Fruit fly (Drosophila melanogaster): ENCODE results near the gene CG4598.

The CG4598 gene

dm6 chr2L:9912570-9913260 is 5.7 kb upstream of the CG4598 start, which contains the start of the genes Etl1 and Srp54 (continued):
- peak; percentile 4; the same call in 1 of the 3 replicates for TF ChIP-seq Opbp (GFP tag; IDR thresholded peaks at IDR 0.05; ENCODE audit: partially characterized antibody)
- TF ChIP-seq Elba2 (GFP tag; optimal IDR thresholded peaks at IDR 0.05): no peak
- TF ChIP-seq CG17829 (tag; optimal IDR thresholded peaks at IDR 0.05): no peak
- no peak for TF ChIP-seq Eip74EF (GFP tag; optimal IDR thresholded peaks at IDR 0.05)
- peak; percentile 56 for TF ChIP-seq CG30020 (tag; optimal IDR thresholded peaks at IDR 0.05)
- no peak for TF ChIP-seq CG6175 (GFP tag; IDR thresholded peaks at IDR 0.05)
- no peak for TF ChIP-seq CG6813 (GFP tag; optimal IDR thresholded peaks at IDR 0.05)
- no peak for TF ChIP-seq btn (GFP tag; optimal IDR thresholded peaks at IDR 0.05)
- no peak for TF ChIP-seq tna (GFP tag; IDR thresholded peaks at IDR 0.05; ENCODE audit: partially characterized antibody)
- TF ChIP-seq Poxn (GFP tag; IDR thresholded peaks at IDR 0.05): no peak
- TF ChIP-seq CG13296 (GFP tag; optimal IDR thresholded peaks at IDR 0.05): no peak
- TF ChIP-seq CG6765 (GFP tag; optimal IDR thresholded peaks at IDR 0.05): no peak
- no peak for TF ChIP-seq tx (GFP tag; optimal IDR thresholded peaks at IDR 0.05)
- TF ChIP-seq lmd (GFP tag; IDR thresholded peaks at IDR 0.05): no peak
- TF ChIP-seq pho (GFP tag; optimal IDR thresholded peaks at IDR 0.05): no peak
- TF ChIP-seq Dad (GFP tag; optimal IDR thresholded peaks at IDR 0.05): no peak
- peak; percentile 24 for TF ChIP-seq gem (tag; optimal IDR thresholded peaks at IDR 0.05)
- no peak for TF ChIP-seq pb (GFP tag; optimal IDR thresholded peaks at IDR 0.05)
- no peak for TF ChIP-seq CG9609 (GFP tag; optimal IDR thresholded peaks at IDR 0.05)
- peak; percentile 76 for TF ChIP-seq sens (GFP tag)
- TF ChIP-seq ara (GFP tag; IDR thresholded peaks at IDR 0.05): no peak
- TF ChIP-seq zen2 (GFP tag; IDR thresholded peaks at IDR 0.05; ENCODE audit: partially characterized antibody): no peak
- TF ChIP-seq CG8359 (GFP tag; optimal IDR thresholded peaks at IDR 0.05; ENCODE audit: borderline replicate concordance): no peak
- TF ChIP-seq CG6254 (GFP tag; optimal IDR thresholded peaks at IDR 0.05): no peak
- TF ChIP-seq Pdp1 (GFP tag; optimal IDR thresholded peaks at IDR 0.05): peak in 1 of 2 experiments; percentile 37
- no peak for TF ChIP-seq CG7372 (GFP tag; IDR thresholded peaks at IDR 0.05)
- TF ChIP-seq zf30C (GFP tag; optimal IDR thresholded peaks at IDR 0.05): no peak
- TF ChIP-seq fd64A (GFP tag; optimal IDR thresholded peaks at IDR 0.05): no peak
- TF ChIP-seq dm (GFP tag; optimal IDR thresholded peaks at IDR 0.05): no peak
- no peak for TF ChIP-seq CG16863 (GFP tag; optimal IDR thresholded peaks at IDR 0.05)
- no peak for TF ChIP-seq CG31388 (GFP tag; optimal IDR thresholded peaks at IDR 0.05)
- TF ChIP-seq Sry-β (GFP tag; optimal IDR thresholded peaks at IDR 0.05): no peak
- TF ChIP-seq corto (GFP tag; optimal IDR thresholded peaks at IDR 0.05): no peak
- no peak for TF ChIP-seq CG2875 (GFP tag; optimal IDR thresholded peaks at IDR 0.05)
- no peak for TF ChIP-seq Gsc (GFP tag; IDR thresholded peaks at IDR 0.05)
- TF ChIP-seq pnt (GFP tag; optimal IDR thresholded peaks at IDR 0.05): no peak
- no peak for TF ChIP-seq CG15479 (GFP tag; optimal IDR thresholded peaks at IDR 0.05)
- no peak for TF ChIP-seq CG8089 (GFP tag; optimal IDR thresholded peaks at IDR 0.05)
- TF ChIP-seq unc-4 (GFP tag; IDR thresholded peaks at IDR 0.05; ENCODE audit: partially characterized antibody): no peak
- no peak for TF ChIP-seq CG6683 (GFP tag; optimal IDR thresholded peaks at IDR 0.05)
- TF ChIP-seq Nf-YA (GFP tag; IDR thresholded peaks at IDR 0.05): no peak
- TF ChIP-seq zfh1 (GFP tag; IDR thresholded peaks at IDR 0.05): peak; percentile 22; the same call in 1 of the 3 replicates
- no peak for TF ChIP-seq ERR (GFP tag; optimal IDR thresholded peaks at IDR 0.05)
- no peak for TF ChIP-seq D (optimal IDR thresholded peaks at IDR 0.05)
- no peak for TF ChIP-seq D (GFP tag; optimal IDR thresholded peaks at IDR 0.05)
- TF ChIP-seq BEAF-32 (GFP tag; optimal IDR thresholded peaks at IDR 0.05): peak; percentile 63
- TF ChIP-seq odd (GFP tag; optimal IDR thresholded peaks at IDR 0.05): no peak
- no peak for TF ChIP-seq croc (GFP tag; conservative IDR thresholded peaks at IDR 0.05)
- TF ChIP-seq CG2202 (tag; optimal IDR thresholded peaks at IDR 0.05): no peak
- peak; percentile 75 for TF ChIP-seq trem (tag; optimal IDR thresholded peaks at IDR 0.05)

All from whole organism, embryonic.